Worm (Caenorhabditis elegans): ENCODE results near the gene Y22D7AL.10.
A peak's percentile ranks its signal among the peaks of the same experiment; 100 is the strongest.

Y22D7AL.10 gene

ce11 chrIII:1618915-1619314, at the start of gene Y22D7AL.10:
TSS of gene Y22D7AL.10 (minus strand) at chrIII:1618929.
- TF ChIP-seq W03F9.2 (tag; optimal IDR thresholded peaks at IDR 0.05) (peak; percentile 93), him-1 (tag; optimal IDR thresholded peaks at IDR 0.05) (peak; percentile 94), dao-5 (tag; optimal IDR thresholded peaks at IDR 0.05) (peak; percentile 67)

DNA sequence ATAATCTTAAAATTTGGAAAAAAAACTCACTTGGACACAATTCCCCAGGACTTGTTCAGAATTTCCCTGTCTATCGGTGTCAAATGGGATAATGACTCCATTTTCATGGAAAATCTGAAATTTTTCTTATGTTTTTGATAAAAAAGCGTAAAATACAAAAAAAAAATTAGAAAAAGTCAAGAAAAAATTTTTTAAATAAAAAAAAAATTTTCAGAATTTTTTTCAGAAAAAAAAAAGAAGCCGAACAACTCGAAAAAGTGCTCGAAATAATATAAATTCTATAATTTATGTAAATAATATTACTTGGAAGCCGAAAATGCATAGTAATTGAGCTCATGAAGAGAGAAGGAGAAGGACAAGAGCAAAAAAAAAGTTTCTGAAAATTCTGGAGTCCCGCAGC, 49.8 kb upstream of the Y22D7AL.10 start, which contains the start of gene glb-30:
Gene glb-30 (minus strand): TSS at position 101 of the 400 bp plus-strand sequence.
- TF ChIP-seq W03F9.2 (tag; optimal IDR thresholded peaks at IDR 0.05) (no peak), dao-5 (tag; optimal IDR thresholded peaks at IDR 0.05) (no peak), him-1 (tag; optimal IDR thresholded peaks at IDR 0.05) (no peak)

DNA sequence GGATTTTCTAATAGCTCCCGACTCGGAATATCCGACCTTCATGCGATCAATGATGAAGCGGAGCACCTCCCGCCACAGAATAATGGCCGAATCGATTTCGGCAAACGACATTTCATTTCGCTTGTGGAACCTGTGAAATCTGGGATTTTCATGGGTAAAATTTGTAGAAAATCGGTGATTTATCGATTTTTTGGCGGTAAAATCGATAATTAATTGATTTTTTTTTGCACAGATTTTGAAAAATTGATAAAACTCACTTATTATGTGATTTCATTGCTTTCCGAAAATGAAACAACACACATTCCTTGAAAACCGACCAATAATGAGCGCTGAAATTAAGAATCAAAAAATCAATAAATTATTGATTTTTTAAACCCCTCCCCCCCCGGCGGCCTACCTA, 48.2 kb upstream of the Y22D7AL.10 start:
- TF ChIP-seq him-1 (tag; optimal IDR thresholded peaks at IDR 0.05) (no peak), dao-5 (tag; optimal IDR thresholded peaks at IDR 0.05) (no peak), W03F9.2 (tag; optimal IDR thresholded peaks at IDR 0.05) (no peak)

DNA sequence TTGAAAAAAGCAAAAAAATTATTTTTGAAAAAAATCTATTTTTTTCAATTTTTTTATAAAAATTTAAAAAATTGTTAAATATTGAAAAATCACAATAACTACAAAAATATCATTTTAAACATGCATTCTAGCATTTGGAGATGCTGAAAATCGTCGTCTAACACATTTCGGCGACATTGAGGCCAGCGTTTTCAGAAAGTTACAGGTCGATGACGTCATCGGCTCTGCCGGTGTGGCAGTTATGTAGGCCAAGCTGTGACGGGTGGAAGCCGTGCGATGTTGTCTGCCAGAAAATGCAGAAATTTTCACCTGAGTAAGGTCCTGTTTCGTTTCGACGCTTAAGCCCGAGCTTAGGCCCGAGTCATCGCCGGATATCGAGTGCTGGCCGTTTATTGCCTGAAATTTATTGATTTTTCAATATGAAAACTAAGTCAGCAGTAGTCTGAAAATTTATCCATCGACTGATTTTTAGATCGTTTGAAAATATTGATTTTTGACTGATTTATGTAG, 47.1 kb upstream of the Y22D7AL.10 start, which contains the start of gene Y22D7AR.3:
Gene Y22D7AR.3 (minus strand): TSS at position 51 of the 510 bp plus-strand sequence.
- TF ChIP-seq dao-5 (tag; optimal IDR thresholded peaks at IDR 0.05): no peak
- no peak for TF ChIP-seq W03F9.2 (tag; optimal IDR thresholded peaks at IDR 0.05)
- TF ChIP-seq him-1 (tag; optimal IDR thresholded peaks at IDR 0.05): no peak

DNA sequence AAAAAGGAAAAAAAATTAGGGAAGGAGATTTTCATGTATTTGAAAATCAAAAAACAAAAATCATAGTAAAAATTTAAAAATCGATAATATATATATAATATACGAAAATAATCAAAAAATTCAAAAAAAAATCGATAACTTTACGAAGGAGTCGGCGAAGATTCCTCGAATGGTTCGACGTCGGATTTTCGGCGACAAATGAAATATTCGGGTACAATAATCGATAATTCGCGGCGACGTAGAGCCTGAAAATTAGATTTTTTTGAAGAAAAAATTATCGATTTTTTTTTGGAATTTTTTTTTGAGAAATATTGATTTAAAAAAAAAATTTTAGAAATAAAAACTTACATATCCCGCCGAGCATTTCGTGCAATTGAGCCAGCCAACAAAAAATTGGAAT, 46.6 kb upstream of the Y22D7AL.10 start:
- TF ChIP-seq W03F9.2 (tag; optimal IDR thresholded peaks at IDR 0.05): no peak
- TF ChIP-seq dao-5 (tag; optimal IDR thresholded peaks at IDR 0.05): no peak
- no peak for TF ChIP-seq him-1 (tag; optimal IDR thresholded peaks at IDR 0.05)

- TF ChIP-seq dao-5 (tag; optimal IDR thresholded peaks at IDR 0.05) (no peak), W03F9.2 (tag; optimal IDR thresholded peaks at IDR 0.05) (no peak), him-1 (tag; optimal IDR thresholded peaks at IDR 0.05) (no peak)
These were observed 46.1 kb upstream of the Y22D7AL.10 start, which contains the start of gene Y22D7AL.16 for ce11 chrIII:1664761-1665266. TSS of gene Y22D7AL.16 (minus strand) at chrIII:1665216.

DNA sequence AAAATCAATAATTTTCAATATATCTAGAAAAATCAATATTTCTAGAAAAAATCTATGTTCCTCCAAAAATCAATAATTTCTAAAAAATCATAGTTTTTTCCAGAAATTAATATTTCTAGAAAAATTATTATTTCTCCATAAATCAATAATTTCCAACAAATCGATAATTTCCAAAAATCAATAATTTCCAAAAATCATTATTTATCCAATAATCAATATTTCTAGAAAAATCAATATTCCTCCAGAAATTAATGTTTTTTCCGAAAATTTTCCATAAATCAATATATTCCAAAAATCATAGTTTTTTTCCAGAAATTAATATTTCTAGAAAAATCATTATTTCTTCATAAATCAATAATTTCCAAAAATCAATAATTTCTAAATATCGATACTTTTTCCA, 44.3 kb upstream of the Y22D7AL.10 start:
- TF ChIP-seq dao-5 (tag; optimal IDR thresholded peaks at IDR 0.05) (no peak), him-1 (tag; optimal IDR thresholded peaks at IDR 0.05) (no peak), W03F9.2 (tag; optimal IDR thresholded peaks at IDR 0.05) (no peak)

ce11 chrIII:1662405-1662804, 43.7 kb upstream of the Y22D7AL.10 start:
- no peak for TF ChIP-seq dao-5 (tag; optimal IDR thresholded peaks at IDR 0.05)
- TF ChIP-seq him-1 (tag; optimal IDR thresholded peaks at IDR 0.05): no peak
- TF ChIP-seq W03F9.2 (tag; optimal IDR thresholded peaks at IDR 0.05): no peak

ce11 chrIII:1661031-1661430, 42.3 kb upstream of the Y22D7AL.10 start:
- TF ChIP-seq dao-5 (tag; optimal IDR thresholded peaks at IDR 0.05) (no peak), him-1 (tag; optimal IDR thresholded peaks at IDR 0.05) (no peak), W03F9.2 (tag; optimal IDR thresholded peaks at IDR 0.05) (no peak)

DNA sequence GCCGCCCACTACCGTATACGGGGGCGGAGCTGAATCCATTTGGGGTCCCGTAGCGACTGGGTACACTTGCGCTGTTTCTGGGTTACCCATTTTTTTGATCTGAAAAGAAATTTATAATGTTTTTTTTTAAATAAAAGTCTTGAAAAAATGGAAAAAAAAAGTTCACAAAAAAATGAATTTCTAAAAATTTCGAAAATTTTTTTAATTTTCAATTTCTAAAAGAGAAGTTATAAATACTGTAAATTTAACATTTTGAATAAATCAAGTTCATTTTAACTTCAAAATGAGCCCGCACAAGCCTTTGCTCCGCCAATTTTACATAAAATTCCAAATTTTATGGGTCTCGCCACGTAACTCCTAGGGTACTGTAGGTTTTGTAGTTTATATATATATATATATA, 41.0 kb upstream of the Y22D7AL.10 start, which contains the start of gene Y22D7AL.15:
Gene Y22D7AL.15 (minus strand): TSS at position 101 of the 400 bp plus-strand sequence.
- TF ChIP-seq W03F9.2 (tag; optimal IDR thresholded peaks at IDR 0.05): no peak
- no peak for TF ChIP-seq him-1 (tag; optimal IDR thresholded peaks at IDR 0.05)
- TF ChIP-seq dao-5 (tag; optimal IDR thresholded peaks at IDR 0.05): no peak

DNA sequence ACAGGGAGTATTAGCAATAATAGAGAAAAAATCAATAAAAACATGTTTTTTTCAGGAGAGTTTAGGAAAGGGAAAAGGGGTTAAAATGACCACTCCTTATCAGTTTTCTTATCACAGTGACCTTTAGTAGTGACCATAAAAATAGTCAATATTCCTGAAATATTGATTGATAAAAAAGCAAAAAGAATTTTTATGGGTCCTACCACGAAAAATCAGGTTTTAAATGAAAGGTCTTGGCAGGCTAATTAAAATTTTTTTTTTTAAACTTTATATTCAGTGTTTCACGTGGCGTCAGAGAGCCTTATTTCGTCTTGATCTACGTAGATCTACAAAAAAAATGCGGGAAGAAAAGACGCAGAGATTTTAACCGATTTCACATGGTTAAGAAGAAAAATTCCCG, 38.7 kb upstream of the Y22D7AL.10 start, which contains the start of gene cht-4:
Gene cht-4 (minus strand): TSS at position 101 of the 400 bp plus-strand sequence.
- TF ChIP-seq him-1 (tag; optimal IDR thresholded peaks at IDR 0.05) (no peak), W03F9.2 (tag; optimal IDR thresholded peaks at IDR 0.05) (no peak), dao-5 (tag; optimal IDR thresholded peaks at IDR 0.05) (no peak)

ce11 chrIII:1652925-1653324, 34.2 kb upstream of the Y22D7AL.10 start:
- TF ChIP-seq him-1 (tag; optimal IDR thresholded peaks at IDR 0.05) (no peak), dao-5 (tag; optimal IDR thresholded peaks at IDR 0.05) (no peak), W03F9.2 (tag; optimal IDR thresholded peaks at IDR 0.05) (no peak)

- TF ChIP-seq him-1 (tag; optimal IDR thresholded peaks at IDR 0.05) (no peak), W03F9.2 (tag; optimal IDR thresholded peaks at IDR 0.05) (no peak), dao-5 (tag; optimal IDR thresholded peaks at IDR 0.05) (no peak)
These were observed 33.5 kb upstream of the Y22D7AL.10 start, which contains the start of gene Y22D7AL.1 for ce11 chrIII:1652181-1652580. TSS of gene Y22D7AL.1 (plus strand) at chrIII:1652481.

DNA sequence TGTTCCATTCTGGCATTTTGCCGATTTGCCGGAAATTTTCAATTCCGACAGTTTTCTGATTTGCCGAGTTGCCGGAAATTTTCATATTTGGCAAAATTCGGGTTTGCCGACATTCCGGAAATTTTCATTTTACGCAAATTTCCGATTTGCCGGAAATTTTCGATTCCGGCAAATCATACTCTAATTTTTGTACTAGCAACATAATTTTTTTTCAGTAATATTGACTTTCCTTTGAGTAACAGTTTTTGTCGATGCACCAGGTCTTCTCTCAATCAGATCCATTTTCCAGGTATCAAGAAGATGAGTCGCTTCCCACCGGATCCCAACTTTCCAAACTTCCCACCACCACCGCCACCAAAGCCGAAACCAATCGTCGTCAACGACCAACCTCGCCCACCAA, 22.4 kb upstream of the Y22D7AL.10 start, which contains the start of gene Y22D7AL.3:
Gene Y22D7AL.3 (plus strand): TSS at position 301 of the 400 bp plus-strand sequence.
- TF ChIP-seq dao-5 (tag; optimal IDR thresholded peaks at IDR 0.05): no peak
- no peak for TF ChIP-seq him-1 (tag; optimal IDR thresholded peaks at IDR 0.05)
- no peak for TF ChIP-seq W03F9.2 (tag; optimal IDR thresholded peaks at IDR 0.05)
